Worm (Caenorhabditis elegans): Measurements from ENCODE around the gene R02C2.7.

The R02C2.7 gene

DNA sequence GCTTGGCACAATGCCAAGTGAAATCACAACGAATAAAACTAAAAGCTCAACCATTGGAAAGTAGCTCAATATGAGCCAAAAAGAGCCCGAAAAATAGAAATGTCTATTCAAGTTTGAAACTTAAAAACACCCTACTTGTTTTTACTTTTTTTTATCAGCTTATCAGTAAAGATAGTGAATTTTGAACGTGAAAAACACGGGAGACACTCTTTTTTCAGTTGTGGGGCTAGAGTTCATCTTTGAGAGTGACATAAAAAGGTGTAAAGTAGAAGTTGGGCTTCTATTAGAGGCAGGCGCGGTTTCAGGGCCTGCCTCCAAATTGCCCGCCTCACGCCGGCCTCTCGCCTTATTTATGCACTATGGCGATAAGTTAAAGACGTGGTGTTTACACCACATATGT is 9.2 kb upstream of the R02C2.7 start, which contains the start of gene oac-39:
Gene oac-39 (minus strand): TSS at position 101 of the 400 bp plus-strand sequence.
- no peak for TF ChIP-seq B0336.3 (GFP tag; IDR thresholded peaks at IDR 0.05)
- no peak for TF ChIP-seq nhr-27 (tag; optimal IDR thresholded peaks at IDR 0.05)
- no peak for TF ChIP-seq Y53F4B.3 (GFP tag; IDR thresholded peaks at IDR 0.05)
- TF ChIP-seq ets-4 (GFP tag; optimal IDR thresholded peaks at IDR 0.05) = no peak
- TF ChIP-seq F57A8.1 (GFP tag; optimal IDR thresholded peaks at IDR 0.05) = no peak
- no peak for TF ChIP-seq tlf-1 (GFP tag; optimal IDR thresholded peaks at IDR 0.05)
- no peak for TF ChIP-seq madf-8 (GFP tag; conservative IDR thresholded peaks at IDR 0.05)

DNA sequence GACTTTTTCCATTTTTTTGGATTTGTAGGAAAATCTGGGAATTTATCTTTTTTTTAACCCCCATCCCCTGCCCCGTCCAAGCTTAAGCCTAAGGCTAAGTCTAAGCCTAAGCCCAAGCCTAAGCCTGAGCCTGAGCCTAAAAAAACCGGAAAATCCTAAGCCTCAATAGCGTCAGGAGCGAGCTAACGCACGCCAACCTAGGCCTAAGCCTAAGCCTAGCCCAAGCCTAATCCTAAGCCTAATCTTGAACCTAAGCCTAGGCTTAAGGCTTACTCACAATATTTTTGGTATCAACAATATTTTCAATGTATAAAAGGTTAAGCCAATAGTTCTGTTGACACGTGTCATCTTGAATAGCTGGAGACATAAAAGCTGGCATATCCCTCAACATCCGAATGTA is 6.2 kb upstream of the R02C2.7 start:
- no peak for TF ChIP-seq ceh-79 (tag; optimal IDR thresholded peaks at IDR 0.05)
- no peak for TF ChIP-seq B0336.3 (GFP tag; IDR thresholded peaks at IDR 0.05)
- TF ChIP-seq hmg-1.2 (GFP tag; IDR thresholded peaks at IDR 0.05) = no peak

DNA sequence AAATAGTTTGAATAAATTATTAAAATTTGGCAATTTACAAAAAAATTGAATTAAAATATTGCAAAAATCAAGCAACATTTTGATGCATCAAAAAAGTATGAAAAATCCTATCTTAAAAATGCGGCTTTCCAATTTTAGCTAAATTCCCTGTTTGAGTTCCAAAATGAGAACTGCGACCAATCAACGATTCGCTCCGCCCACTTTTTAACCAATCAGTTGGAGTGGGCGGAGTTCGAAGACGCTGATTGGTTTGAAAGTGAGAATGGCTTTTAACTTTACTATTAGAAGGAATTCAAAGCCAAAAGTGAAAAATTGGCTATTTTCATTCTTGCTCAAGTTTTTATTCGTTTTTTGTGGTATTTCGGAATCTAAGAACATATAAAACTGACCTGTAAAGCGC is 5.2 kb upstream of the R02C2.7 start:
- TF ChIP-seq let-607 (tag; optimal IDR thresholded peaks at IDR 0.05) (no peak), F39B2.1 (GFP tag; IDR thresholded peaks at IDR 0.05) (no peak), hrde-1 (tag; optimal IDR thresholded peaks at IDR 0.05; ENCODE audit: borderline replicate concordance) (no peak), unc-130 (GFP tag; optimal IDR thresholded peaks at IDR 0.05) (no peak)

DNA sequence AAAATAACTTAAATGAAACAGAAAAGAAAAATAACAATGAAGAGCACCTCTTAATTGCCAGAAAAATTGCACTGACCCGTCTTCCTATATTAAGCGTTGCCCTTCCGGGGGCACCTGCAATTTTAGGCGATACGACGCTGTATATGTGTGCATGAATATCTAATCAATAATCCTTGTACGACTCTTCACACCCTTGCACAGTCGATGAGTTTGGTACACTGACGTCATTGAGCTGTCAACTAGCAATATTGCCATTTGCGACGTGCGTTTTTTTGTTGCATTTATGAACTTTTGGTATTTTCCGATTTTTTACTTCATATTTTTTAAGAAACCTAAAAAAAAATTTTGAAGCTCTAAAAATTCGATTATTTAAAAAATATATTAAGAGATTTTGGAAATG is 3.7 kb upstream of the R02C2.7 start, which contains the start of gene kin-34:
Gene kin-34 (minus strand): TSS at position 101 of the 400 bp plus-strand sequence.
- no peak for TF ChIP-seq tlf-1 (GFP tag; optimal IDR thresholded peaks at IDR 0.05)
- TF ChIP-seq Y53F4B.3 (GFP tag; IDR thresholded peaks at IDR 0.05) = no peak
- no peak for TF ChIP-seq madf-6 (GFP tag; IDR thresholded peaks at IDR 0.05)
- TF ChIP-seq attf-6 (GFP tag; IDR thresholded peaks at IDR 0.05) = no peak
- TF ChIP-seq K11D2.4 (GFP tag; IDR thresholded peaks at IDR 0.05) = no peak
- no peak for TF ChIP-seq snpc-4 (GFP tag; optimal IDR thresholded peaks at IDR 0.05)
- no peak for TF ChIP-seq snpc-4 (tag; optimal IDR thresholded peaks at IDR 0.05)

DNA sequence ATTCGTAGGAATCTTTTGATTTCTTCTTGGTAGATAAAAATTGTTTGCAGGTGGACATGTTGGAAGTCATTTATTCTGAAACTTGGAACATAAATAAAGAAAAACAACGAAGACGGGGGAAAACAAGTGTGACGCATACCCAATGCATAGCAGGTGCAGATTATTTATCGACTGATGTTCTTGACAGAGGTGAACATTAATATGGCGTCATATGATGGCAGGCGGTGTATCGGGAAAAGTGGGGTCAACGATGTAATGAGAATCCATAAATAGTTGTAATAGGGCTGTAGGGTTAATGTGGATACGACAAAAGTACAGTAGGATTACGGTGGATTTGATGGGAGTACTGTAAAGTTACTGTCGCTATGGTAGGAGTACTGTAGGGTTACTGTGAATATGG is 2.1 kb downstream of the R02C2.7 start, which contains the start of gene txt-2:
Gene txt-2 (minus strand): TSS at position 214 of the 400 bp plus-strand sequence.
- TF ChIP-seq cebp-1 (GFP tag; IDR thresholded peaks at IDR 0.05) (no peak), cebp-1 (tag; optimal IDR thresholded peaks at IDR 0.05) (no peak), snpc-1.3 (tag; optimal IDR thresholded peaks at IDR 0.05; ENCODE audit: insufficient read depth) (no peak), B0019.2 (GFP tag; conservative IDR thresholded peaks at IDR 0.05) (no peak), atf-7 (tag; optimal IDR thresholded peaks at IDR 0.05) (no peak), ztf-22 (GFP tag; optimal IDR thresholded peaks at IDR 0.05) (no peak), F52B5.7 (tag; optimal IDR thresholded peaks at IDR 0.05) (no peak), egl-18 (GFP tag; IDR thresholded peaks at IDR 0.05) (no peak), ztf-6 (GFP tag; IDR thresholded peaks at IDR 0.05) (no peak), ceh-40 (GFP tag; IDR thresholded peaks at IDR 0.05) (no peak), mxl-1 (tag; optimal IDR thresholded peaks at IDR 0.05) (no peak), hrde-1 (tag; optimal IDR thresholded peaks at IDR 0.05; ENCODE audit: borderline replicate concordance) (no peak)

DNA sequence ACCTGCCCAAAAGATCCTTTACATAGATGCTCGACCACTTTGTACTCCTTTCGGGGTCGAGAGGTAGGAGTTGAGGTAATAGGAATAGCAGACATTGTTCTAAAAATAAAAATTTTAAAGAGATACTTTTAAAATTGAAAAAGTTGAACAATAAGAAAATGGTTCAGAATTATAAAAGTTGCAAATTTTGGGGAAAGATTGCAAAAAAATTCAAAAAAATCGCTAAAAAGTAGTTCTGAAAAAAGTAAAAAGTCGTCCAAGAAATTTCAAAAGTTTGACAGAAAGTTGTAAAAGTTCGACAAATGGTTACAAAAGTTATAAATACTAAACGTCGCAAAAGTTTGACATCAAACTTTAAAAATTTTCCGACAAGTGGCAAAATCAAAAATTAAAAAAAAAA is 4.3 kb downstream of the R02C2.7 start, which contains the start of gene R02C2.1:
Gene R02C2.1 (minus strand): TSS at position 101 of the 400 bp plus-strand sequence.
- TF ChIP-seq ets-4 (GFP tag; optimal IDR thresholded peaks at IDR 0.05) (no peak), rcor-1 (GFP tag; IDR thresholded peaks at IDR 0.05) (no peak)

All from whole organism, young adult.